Worm (Caenorhabditis elegans) whole organism, L2 larva: ENCODE data around the gene Y45G5AL.1.

Source experiments
- C34F6.9 ChIP-seq: fragments of 150-350 bp; optimal IDR thresholded peaks from 2 replicates; lab custom pipeline; 2014; ENCODE audit warnings: missing biosample characterization, missing genetic modification characterization
- F13H6.1 ChIP-seq: sonication (generic microtip); optimal IDR thresholded peaks from 2 replicates; lab custom pipeline; 2016; ENCODE audit warnings: missing genetic modification characterization, missing compliant biosample characterization
- R02D3.7 ChIP-seq: fragments of 150-350 bp; optimal IDR thresholded peaks from 2 replicates; lab custom pipeline; 2014; ENCODE audit warnings: missing biosample characterization, missing genetic modification characterization
- alr-1 ChIP-seq: fragments of 150-350 bp; optimal IDR thresholded peaks from 2 replicates; lab custom pipeline; 2014; ENCODE audit warnings: missing biosample characterization, missing genetic modification characterization
- aly-2 ChIP-seq: fragments of 150-350 bp; optimal IDR thresholded peaks from 2 replicates; lab custom pipeline; 2014; ENCODE audit warnings: missing biosample characterization, missing genetic modification characterization
- ama-1 ChIP-seq: fragments of 150-350 bp; optimal IDR thresholded peaks from 2 replicates; lab custom pipeline; 2018; ENCODE audit warnings: inconsistent platforms
- dmd-4 ChIP-seq: sonication (generic microtip); optimal IDR thresholded peaks from 2 replicates; lab custom pipeline; 2017; ENCODE audit warnings: missing biosample characterization, missing genetic modification characterization
- egl-27 ChIP-seq: sonication (generic microtip); optimal IDR thresholded peaks from 3 replicates; lab custom pipeline; 2017; ENCODE audit warnings: missing biosample characterization, missing genetic modification reagents, missing genetic modification characterization
- elt-3 ChIP-seq: sonication (generic microtip); optimal IDR thresholded peaks from 2 replicates; lab custom pipeline; 2017; ENCODE audit warnings: missing biosample characterization, missing genetic modification characterization
- lin-11 ChIP-seq: fragments of 150-350 bp; sonication (generic microtip); optimal IDR thresholded peaks from 2 replicates; lab custom pipeline; 2014; ENCODE audit warnings: missing biosample characterization, missing genetic modification characterization, inconsistent platforms, mixed read lengths
- lsy-2 ChIP-seq, 2 experiments: fragments of 150-350 bp in 1 of 2; sonication (generic microtip) in 1 of 2; optimal IDR thresholded peaks; 2 replicates each; lab custom pipeline; 2014 to 2017; ENCODE audit warnings: missing biosample characterization in 2 of 2, missing genetic modification characterization in 2 of 2
- mab-5 ChIP-seq: fragments of 150-350 bp; optimal IDR thresholded peaks from 2 replicates; lab custom pipeline; 2014; ENCODE audit warnings: missing biosample characterization, missing genetic modification characterization
- nhr-10 ChIP-seq: sonication (generic microtip); optimal IDR thresholded peaks from 2 replicates; lab custom pipeline; 2017; ENCODE audit warnings: missing biosample characterization, missing genetic modification characterization
- nhr-12 ChIP-seq: fragments of 150-350 bp; optimal IDR thresholded peaks from 2 replicates; lab custom pipeline; 2014; ENCODE audit warnings: missing biosample characterization, missing genetic modification characterization
- nhr-129 ChIP-seq: fragments of 150-350 bp; optimal IDR thresholded peaks from 2 replicates; lab custom pipeline; 2014; ENCODE audit warnings: missing biosample characterization, missing genetic modification characterization
- nhr-23 ChIP-seq: fragments of 150-350 bp; optimal IDR thresholded peaks from 2 replicates; lab custom pipeline; 2014; ENCODE audit warnings: missing biosample characterization, missing genetic modification reagents, missing genetic modification characterization
- snpc-4 ChIP-seq: fragments of 150-350 bp; optimal IDR thresholded peaks from 2 replicates; lab custom pipeline; 2014; ENCODE audit warnings: missing biosample characterization, missing genetic modification characterization
- unc-39 ChIP-seq: fragments of 150-350 bp; optimal IDR thresholded peaks from 2 replicates; lab custom pipeline; 2014; ENCODE audit warnings: missing biosample characterization, missing genetic modification characterization
- unc-55 ChIP-seq: fragments of 150-350 bp; sonication (generic microtip); optimal IDR thresholded peaks from 3 replicates; lab custom pipeline; 2014; ENCODE audit warnings: missing biosample characterization, missing genetic modification reagents, missing genetic modification characterization
- unc-62 ChIP-seq: fragments of 150-350 bp; optimal IDR thresholded peaks from 2 replicates; lab custom pipeline; 2014; ENCODE audit warnings: missing biosample characterization, missing genetic modification reagents, missing genetic modification characterization
- ztf-11 ChIP-seq: sonication (generic microtip); optimal IDR thresholded peaks from 2 replicates; lab custom pipeline; 2017; ENCODE audit warnings: missing biosample characterization, missing genetic modification characterization
- ztf-4 ChIP-seq: fragments of 150-350 bp; optimal IDR thresholded peaks from 2 replicates; lab custom pipeline; 2014; ENCODE audit warnings: missing biosample characterization, missing genetic modification characterization

The Y45G5AL.1 gene

DNA sequence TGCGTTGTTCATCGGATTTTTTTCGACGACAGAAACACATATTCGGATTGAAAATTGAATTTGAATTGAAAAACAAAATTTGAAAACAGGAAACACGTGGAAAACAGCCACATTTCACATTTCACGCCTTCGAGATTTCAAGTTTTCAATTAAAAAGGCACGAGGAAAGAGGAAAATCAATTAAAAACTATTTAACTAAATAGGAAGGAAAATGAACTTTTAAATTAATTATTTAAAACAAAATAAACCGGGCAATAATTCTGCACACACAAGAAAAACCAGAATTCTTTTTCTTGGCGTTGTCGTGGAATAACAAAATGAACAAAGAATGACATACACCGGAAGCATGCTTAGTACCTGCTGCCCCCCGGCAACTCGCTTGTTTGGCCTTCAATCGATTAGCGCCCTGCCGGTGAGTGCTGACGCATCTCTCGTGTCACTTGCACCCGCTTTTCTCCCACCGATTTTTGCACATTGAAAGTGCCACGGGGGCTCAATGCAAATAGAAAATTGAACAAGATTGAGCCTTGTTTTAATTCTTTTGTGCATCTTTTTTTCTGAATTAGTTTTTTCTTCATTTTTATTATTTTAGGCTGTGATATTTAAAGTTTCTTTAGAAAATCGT is 50.4 kb downstream of the Y45G5AL.1 start, which contains the start of gene Y45G5AM.9 (continued):
- TF ChIP-seq lsy-2 (tag; optimal IDR thresholded peaks at IDR 0.05; lab: Kevin White, UChicago) (peak; percentile 68 to 87), unc-39 (tag; lab: Kevin White, UChicago) (no peak), aly-2 (tag; lab: Kevin White, UChicago) (no peak), R02D3.7 (tag; lab: Kevin White, UChicago) (no peak), nhr-23 (tag; lab: Kevin White, UChicago) (no peak), ztf-11 (no peak)

DNA sequence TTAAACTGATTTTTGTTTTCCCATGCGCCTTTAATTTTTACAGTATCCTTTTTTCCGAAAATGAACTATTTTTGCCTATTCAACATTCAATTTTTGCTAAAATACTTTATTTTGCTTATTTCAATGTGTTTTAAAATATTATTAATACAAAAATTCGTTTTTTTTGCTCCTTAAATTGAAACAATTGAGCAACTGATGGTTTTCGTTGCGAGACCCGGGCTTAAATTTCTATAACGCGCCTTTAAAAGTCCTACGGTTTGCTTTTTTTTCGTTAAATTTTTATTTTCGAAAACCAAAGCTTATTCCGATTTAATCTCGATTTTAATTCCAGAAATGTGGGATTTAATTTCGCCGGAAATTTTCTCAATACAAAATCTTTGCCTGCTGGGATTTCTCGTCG is 51.0 kb downstream of the Y45G5AL.1 start, which contains the start of gene algn-5:
Gene algn-5 (plus strand): TSS at position 295 of the 400 bp plus-strand sequence.
- TF ChIP-seq unc-55, result no peak
- no peak for TF ChIP-seq unc-62 (GFP tag; lab: Kevin White, UChicago)
- TF ChIP-seq egl-27 (tag; lab: Kevin White, UChicago), result no peak
- no peak for TF ChIP-seq nhr-12 (tag; lab: Kevin White, UChicago)
- no peak for TF ChIP-seq elt-3 (tag; lab: Kevin White, UChicago)
- no peak for TF ChIP-seq nhr-10 (tag; lab: Kevin White, UChicago)
- TF ChIP-seq dmd-4 (tag; lab: Kevin White, UChicago), result no peak
- no peak for TF ChIP-seq F13H6.1 (tag; lab: Kevin White, UChicago)
- no peak for TF ChIP-seq C34F6.9
- no peak for TF ChIP-seq nhr-129
- no peak for TF ChIP-seq lin-11
- no peak for TF ChIP-seq alr-1 (tag; lab: Kevin White, UChicago)
- no peak for TF ChIP-seq ama-1 (lab: Kevin White, UChicago)
- TF ChIP-seq nhr-23 (tag; lab: Kevin White, UChicago), result no peak
- no peak for TF ChIP-seq ztf-4 (tag; lab: Kevin White, UChicago)
- no peak for TF ChIP-seq mab-5 (tag; lab: Kevin White, UChicago)
- no peak for TF ChIP-seq snpc-4 (tag; lab: Kevin White, UChicago)
